Worm (Caenorhabditis elegans): ENCODE data around the gene E02H9.3.
"Not testable (repeated sequence)": the region's sequence is repeated elsewhere in the genome, so short reads cannot be mapped to it uniquely, and the experiment has no call there.

Gene E02H9.3

ce11 chrIII:2426122-2426521 is 32.7 kb upstream of the E02H9.3 start, which contains the start of gene W04B5.8:
Gene W04B5.8 (plus strand): TSS chrIII:2426316.
- TF ChIP-seq unc-120 (tag; optimal IDR thresholded peaks at IDR 0.05; ENCODE audit: poor library complexity, severe bottlenecking) (peak; percentile 71), ham-2 (GFP tag; optimal IDR thresholded peaks at IDR 0.05) (no peak), zip-8 (tag; optimal IDR thresholded peaks at IDR 0.05) (no peak), bed-3 (GFP tag; optimal IDR thresholded peaks at IDR 0.05) (no peak), ces-1 (GFP tag; optimal IDR thresholded peaks at IDR 0.05) (peak; percentile 72), lin-13 (tag; optimal IDR thresholded peaks at IDR 0.05) (no peak), hlh-1 (tag; optimal IDR thresholded peaks at IDR 0.05) (peak; percentile 8)

ce11 chrIII:2432925-2433324 is 25.9 kb upstream of the E02H9.3 start:
- peak; percentile 21 for TF ChIP-seq ces-1 (GFP tag; optimal IDR thresholded peaks at IDR 0.05)
- no peak for TF ChIP-seq elt-1 (tag; optimal IDR thresholded peaks at IDR 0.05; ENCODE audit: borderline replicate concordance, insufficient read depth)

DNA sequence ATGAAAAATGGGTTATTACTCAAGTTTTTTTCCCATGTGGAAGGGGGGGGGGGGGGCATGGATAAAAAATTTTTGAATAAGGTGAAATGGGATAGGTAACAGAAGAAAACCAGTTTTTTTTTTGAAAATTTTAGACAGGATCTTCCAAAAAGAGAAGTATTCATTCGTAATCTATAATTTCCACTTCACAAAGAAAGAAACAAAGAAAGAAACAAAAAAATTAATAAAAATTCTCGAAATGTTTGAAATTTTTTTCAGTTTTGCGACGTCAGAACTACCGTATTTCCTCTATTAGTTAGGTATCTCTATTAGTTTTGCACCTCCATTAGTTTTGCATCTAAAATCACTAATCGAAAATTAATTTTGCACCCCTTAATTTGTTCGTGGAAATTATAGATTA is 23.5 kb upstream of the E02H9.3 start, which contains the start of gene W04B5.6:
Gene W04B5.6, minus strand, starts transcription at position 101 of the 400 bp plus-strand sequence.
- TF ChIP-seq M03D4.4, nhr-12, mls-2 (tag; optimal IDR thresholded peaks at IDR 0.05): not testable (repeated sequence)

ce11 chrIII:2435805-2436204 is 23.0 kb upstream of the E02H9.3 start, which contains the start of gene E02H9.6:
Gene E02H9.6 (plus strand): TSS chrIII:2436105.
- not testable (repeated sequence) for TF ChIP-seq ceh-43 (GFP tag; optimal IDR thresholded peaks at IDR 0.05); unc-39 (tag; optimal IDR thresholded peaks at IDR 0.05); nhr-28 (tag; optimal IDR thresholded peaks at IDR 0.05)

DNA sequence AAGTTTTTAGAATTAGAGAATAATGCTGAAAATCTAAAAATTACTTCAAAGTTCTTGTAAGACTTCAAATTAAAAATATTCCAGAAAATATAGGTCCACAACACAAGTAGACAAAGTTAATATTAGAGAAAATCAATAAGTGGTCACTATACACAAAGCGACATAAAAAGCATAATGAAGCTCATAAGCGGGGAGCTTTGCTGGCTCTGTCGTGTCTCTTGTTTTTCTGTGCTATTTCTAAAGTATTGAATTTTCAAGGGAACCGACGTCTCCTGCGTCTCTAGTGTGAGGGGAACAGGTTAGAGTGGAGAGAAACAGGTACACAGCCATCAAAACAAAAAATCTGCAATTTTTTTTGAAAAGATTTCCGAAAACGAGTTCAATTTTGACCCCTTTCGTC is 20.3 kb upstream of the E02H9.3 start, which contains the start of gene E02H9.13:
Gene E02H9.13, minus strand, starts transcription at position 199 of the 400 bp plus-strand sequence.
- TF ChIP-seq ces-1 (GFP tag; optimal IDR thresholded peaks at IDR 0.05) = peak; percentile 76
- no peak for TF ChIP-seq bed-3 (GFP tag; optimal IDR thresholded peaks at IDR 0.05)
- TF ChIP-seq snpc-4 (tag; optimal IDR thresholded peaks at IDR 0.05) = no peak

ce11 chrIII:2445574-2446259 is 13.1 kb upstream of the E02H9.3 start, which contains the start of the genes E02H9.7 and klo-2:
Gene E02H9.7 (minus strand): TSS chrIII:2445674.
Gene klo-2 (plus strand): TSS chrIII:2446209.
- TF ChIP-seq ceh-43 (GFP tag; optimal IDR thresholded peaks at IDR 0.05) (no peak), ztf-11 (tag; optimal IDR thresholded peaks at IDR 0.05) (no peak), lsy-2 (tag; optimal IDR thresholded peaks at IDR 0.05) (no peak), ham-2 (GFP tag; optimal IDR thresholded peaks at IDR 0.05) (no peak), elt-1 (tag; optimal IDR thresholded peaks at IDR 0.05; ENCODE audit: borderline replicate concordance, insufficient read depth) (no peak), flh-1 (GFP tag; optimal IDR thresholded peaks at IDR 0.05) (no peak), elt-3 (tag; optimal IDR thresholded peaks at IDR 0.05) (no peak), nhr-2 (tag; optimal IDR thresholded peaks at IDR 0.05) (no peak), mab-5 (tag; optimal IDR thresholded peaks at IDR 0.05) (no peak), unc-62 (GFP tag; optimal IDR thresholded peaks at IDR 0.05) (no peak), mls-2 (tag; optimal IDR thresholded peaks at IDR 0.05) (no peak), nhr-12 (tag; optimal IDR thresholded peaks at IDR 0.05) (no peak), bed-3 (GFP tag; optimal IDR thresholded peaks at IDR 0.05) (no peak), M03D4.4 (tag; optimal IDR thresholded peaks at IDR 0.05) (no peak), lin-32 (GFP tag; optimal IDR thresholded peaks at IDR 0.05) (no peak), sptf-1 (tag; optimal IDR thresholded peaks at IDR 0.05) (no peak), hlh-1 (tag; optimal IDR thresholded peaks at IDR 0.05) (no peak)

- TF ChIP-seq drap-1 (GFP tag; optimal IDR thresholded peaks at IDR 0.05) = no peak
- no peak for TF ChIP-seq elt-1 (tag; optimal IDR thresholded peaks at IDR 0.05; ENCODE audit: borderline replicate concordance, insufficient read depth)
- no peak for TF ChIP-seq cnd-1 (tag; optimal IDR thresholded peaks at IDR 0.05)
- no peak for TF ChIP-seq nhr-12 (tag; optimal IDR thresholded peaks at IDR 0.05)
- no peak for TF ChIP-seq mep-1 (tag; optimal IDR thresholded peaks at IDR 0.05)
- no peak for TF ChIP-seq zip-8 (tag; optimal IDR thresholded peaks at IDR 0.05)
- TF ChIP-seq lsy-2 (tag; optimal IDR thresholded peaks at IDR 0.05) = no peak
- TF ChIP-seq ceh-83 (GFP tag; optimal IDR thresholded peaks at IDR 0.05) = no peak
Observed at ce11 chrIII:2454757-2455306, 4.0 kb upstream of the E02H9.3 start, which contains the start of gene nhr-121. Gene nhr-121 (minus strand): TSS chrIII:2454807.
